Worm (Caenorhabditis elegans) whole organism, L1 larva: ENCODE results near the gene egl-1.

Experiments
- pqm-1 ChIP-seq: sonication (generic microtip); optimal IDR thresholded peaks from 3 replicates; lab custom pipeline; 2017; ENCODE audit warnings: missing biosample characterization, missing genetic modification characterization
- snu-23 ChIP-seq: sonication (generic microtip); optimal IDR thresholded peaks from 2 replicates; lab custom pipeline; 2016; ENCODE audit warnings: missing genetic modification characterization, missing compliant biosample characterization

ce11 chrV:14438099-14438739, 6.1 kb upstream of the egl-1 start:
- TF ChIP-seq snu-23 (GFP tag; lab: Kevin White, UChicago) (no peak), pqm-1 (no peak)
